Fruit fly (Drosophila melanogaster) whole organism, embryonic: ENCODE data around the gene Muc18B.

Source experiments
- Ada2b ChIP-seq: fragments of 200-800 bp; sonication (Bioruptor generic); IDR thresholded peaks from 2 replicates; pipeline ENCODE4 v1.3.6; 2022; ENCODE audit warnings: missing biosample characterization, missing genetic modification characterization
- Bteb2 ChIP-seq: fragments of 200-800 bp; sonication (Bioruptor generic); optimal IDR thresholded peaks from 2 replicates; lab custom pipeline; 2016; ENCODE audit warnings: missing biosample characterization, missing genetic modification characterization
- CG10462 ChIP-seq: fragments of 200-800 bp; sonication (Bioruptor generic); optimal IDR thresholded peaks from 2 replicates; lab custom pipeline; 2016; ENCODE audit warnings: missing biosample characterization, missing genetic modification characterization
- CG10654 ChIP-seq: fragments of 200-800 bp; sonication (Bioruptor generic); optimal IDR thresholded peaks from 2 replicates; lab custom pipeline; 2016; ENCODE audit warnings: missing biosample characterization, missing genetic modification characterization
- CG11695 ChIP-seq: fragments of 200-800 bp; sonication (Bioruptor generic); IDR thresholded peaks from 3 replicates; pipeline ENCODE4 v1.3.6; 2022; ENCODE audit warnings: missing biosample characterization, missing genetic modification characterization
- CG12104 ChIP-seq: fragments of 200-800 bp; sonication (Bioruptor generic); optimal IDR thresholded peaks from 3 replicates; lab custom pipeline; 2016; ENCODE audit warnings: missing biosample characterization, missing genetic modification characterization
- CG1233 ChIP-seq: fragments of 200-800 bp; sonication (Bioruptor generic); optimal IDR thresholded peaks from 4 replicates; lab custom pipeline; 2018; ENCODE audit warnings: missing biosample characterization, mild to moderate bottlenecking, missing genetic modification characterization
- CG2120 ChIP-seq: fragments of 200-800 bp; sonication (Bioruptor generic); optimal IDR thresholded peaks from 3 replicates; lab custom pipeline; 2016; ENCODE audit warnings: missing biosample characterization, missing genetic modification characterization
- CG34422 ChIP-seq: fragments of 200-800 bp; sonication (Bioruptor generic); IDR thresholded peaks from 3 replicates; pipeline ENCODE4 v1.3.6; 2022; ENCODE audit warnings: missing biosample characterization, missing genetic modification characterization
- CG4617 ChIP-seq: fragments of 200-800 bp; sonication (Bioruptor generic); optimal IDR thresholded peaks from 3 replicates; lab custom pipeline; 2016; ENCODE audit warnings: missing biosample characterization, missing genetic modification characterization, borderline replicate concordance
- CG5180 ChIP-seq: fragments of 200-800 bp; sonication (Bioruptor generic); optimal IDR thresholded peaks from 3 replicates; lab custom pipeline; 2017; ENCODE audit warnings: missing biosample characterization, missing genetic modification characterization, mild to moderate bottlenecking, moderate library complexity, missing genetic modification reagents
- CG5953 ChIP-seq: fragments of 200-800 bp; sonication (Bioruptor generic); IDR thresholded peaks from 2 replicates; pipeline ENCODE4 v1.3.6; 2022; ENCODE audit warnings: missing biosample characterization, missing genetic modification characterization
- CG8388 ChIP-seq: fragments of 200-800 bp; sonication (Bioruptor generic); optimal IDR thresholded peaks from 2 replicates; lab custom pipeline; 2019; ENCODE audit warnings: missing biosample characterization, mild to moderate bottlenecking, missing genetic modification characterization, moderate library complexity
- CG9215 ChIP-seq: fragments of 200-800 bp; sonication (Bioruptor generic); IDR thresholded peaks from 2 replicates; pipeline ENCODE4 v1.3.6; 2022; ENCODE audit warnings: missing biosample characterization, missing genetic modification characterization
- CG9727 ChIP-seq: fragments of 200-800 bp; sonication (Bioruptor generic); optimal IDR thresholded peaks from 3 replicates; lab custom pipeline; 2017; ENCODE audit warnings: missing biosample characterization, mild to moderate bottlenecking, missing genetic modification characterization
- CG9876 ChIP-seq: fragments of 200-800 bp; sonication (Bioruptor generic); optimal IDR thresholded peaks from 2 replicates; lab custom pipeline; 2016; ENCODE audit warnings: missing biosample characterization, missing genetic modification characterization
- Deaf1 ChIP-seq: fragments of 200-800 bp; optimal IDR thresholded peaks from 3 replicates; lab custom pipeline; 2019; ENCODE audit warnings: missing biosample characterization, mild to moderate bottlenecking, missing genetic modification characterization, moderate library complexity
- Doc2 ChIP-seq: fragments of 200-800 bp; sonication (Bioruptor generic); IDR thresholded peaks from 2 replicates; pipeline ENCODE4 v1.3.6; 2022; ENCODE audit warnings: missing biosample characterization, missing genetic modification characterization
- Hey ChIP-seq: fragments of 200-800 bp; sonication (Bioruptor generic); optimal IDR thresholded peaks from 3 replicates; lab custom pipeline; 2018; ENCODE audit warnings: missing biosample characterization, mild to moderate bottlenecking, missing genetic modification characterization
- Hr39 ChIP-seq: fragments of >200 bp; optimal IDR thresholded peaks from 2 replicates; lab custom pipeline; 2017
- Jarid2 ChIP-seq: fragments of 200-800 bp; sonication (Bioruptor generic); optimal IDR thresholded peaks from 3 replicates; lab custom pipeline; 2017; ENCODE audit warnings: mild to moderate bottlenecking, missing biosample characterization, missing genetic modification reagents, missing genetic modification characterization
- MESR4 ChIP-seq: fragments of 200-800 bp; sonication (Bioruptor generic); optimal IDR thresholded peaks from 2 replicates; lab custom pipeline; 2018; ENCODE audit warnings: missing biosample characterization, mild to moderate bottlenecking, missing genetic modification characterization, moderate library complexity
- Med ChIP-seq: fragments of 200-800 bp; sonication (Bioruptor generic); peaks from one replicate; lab custom pipeline; 2016; ENCODE audit warnings: missing biosample characterization, missing genetic modification characterization, mild to moderate bottlenecking, inconsistent platforms, moderate library complexity
- NC2β ChIP-seq: fragments of 200-800 bp; sonication (Bioruptor generic); optimal IDR thresholded peaks from 2 replicates; lab custom pipeline; 2016; ENCODE audit warnings: missing biosample characterization, missing genetic modification characterization
- Nf-YB ChIP-seq: fragments of 200-800 bp; sonication (Bioruptor generic); optimal IDR thresholded peaks from 3 replicates; lab custom pipeline; 2019; ENCODE audit warnings: missing biosample characterization, mild to moderate bottlenecking, missing genetic modification characterization, moderate library complexity
- NfI ChIP-seq: fragments of 200-800 bp; sonication (Bioruptor generic); optimal IDR thresholded peaks from 3 replicates; lab custom pipeline; 2018; ENCODE audit warnings: missing biosample characterization, mild to moderate bottlenecking, missing genetic modification characterization, moderate library complexity
- Oli ChIP-seq: fragments of 200-800 bp; sonication (Bioruptor generic); optimal IDR thresholded peaks from 2 replicates; lab custom pipeline; 2018; ENCODE audit warnings: missing biosample characterization, mild to moderate bottlenecking, missing genetic modification characterization, moderate library complexity
- Pdp1 ChIP-seq, 2 experiments: fragments of 200-800 bp; sonication (Bioruptor generic); optimal IDR thresholded peaks; 3 replicates each; lab custom pipeline; 2016; ENCODE audit warnings: missing biosample characterization in 2 of 2, missing genetic modification characterization in 2 of 2, mild to moderate bottlenecking in 1 of 2, moderate library complexity in 1 of 2
- Sox100B ChIP-seq: fragments of 200-800 bp; sonication (Bioruptor generic); optimal IDR thresholded peaks from 3 replicates; lab custom pipeline; 2018; ENCODE audit warnings: missing biosample characterization, mild to moderate bottlenecking, missing genetic modification characterization
- Sry-δ ChIP-seq: fragments of 200-800 bp; sonication (Bioruptor generic); optimal IDR thresholded peaks from 2 replicates; lab custom pipeline; 2016; ENCODE audit warnings: missing biosample characterization, missing genetic modification characterization
- YL-1 ChIP-seq: fragments of 200-800 bp; sonication (Bioruptor generic); optimal IDR thresholded peaks from 3 replicates; lab custom pipeline; 2017; ENCODE audit warnings: missing biosample characterization, mild to moderate bottlenecking, missing genetic modification characterization
- abd-A ChIP-seq: fragments of 200-800 bp; sonication (Bioruptor generic); optimal IDR thresholded peaks from 3 replicates; lab custom pipeline; 2019; ENCODE audit warnings: missing biosample characterization, mild to moderate bottlenecking, missing genetic modification characterization, moderate library complexity
- al ChIP-seq: fragments of 200-800 bp; sonication (Bioruptor generic); IDR thresholded peaks from 2 replicates; pipeline ENCODE4 v1.3.6; 2022; ENCODE audit warnings: missing biosample characterization, missing genetic modification characterization
- aop ChIP-seq: fragments of 200-800 bp; sonication (Bioruptor generic); IDR thresholded peaks from 2 replicates; pipeline ENCODE4 v1.3.6; 2022; ENCODE audit warnings: missing biosample characterization, missing genetic modification characterization
- bigmax ChIP-seq: fragments of 200-800 bp; sonication (Bioruptor generic); optimal IDR thresholded peaks from 2 replicates; lab custom pipeline; 2018; ENCODE audit warnings: missing biosample characterization, mild to moderate bottlenecking, missing genetic modification characterization
- cg ChIP-seq: fragments of 200-800 bp; sonication (Bioruptor generic); optimal IDR thresholded peaks from 3 replicates; lab custom pipeline; 2019; ENCODE audit warnings: missing biosample characterization, mild to moderate bottlenecking, missing genetic modification characterization, moderate library complexity
- chm ChIP-seq: fragments of 200-800 bp; sonication (Bioruptor generic); IDR thresholded peaks from 2 replicates; pipeline ENCODE4 v1.3.6; 2022; ENCODE audit warnings: missing biosample characterization, missing genetic modification characterization
- fd96Cb ChIP-seq: fragments of 200-800 bp; sonication (Bioruptor generic); optimal IDR thresholded peaks from 2 replicates; lab custom pipeline; 2018; ENCODE audit warnings: missing biosample characterization, mild to moderate bottlenecking, missing genetic modification characterization, moderate library complexity
- fu2 ChIP-seq: fragments of 200-800 bp; sonication (Bioruptor generic); optimal IDR thresholded peaks from 2 replicates; lab custom pipeline; 2016; ENCODE audit warnings: missing biosample characterization, missing genetic modification characterization
- gce ChIP-seq: fragments of 200-800 bp; sonication (Bioruptor generic); IDR thresholded peaks from 3 replicates; pipeline ENCODE4 v1.3.6; 2022; ENCODE audit warnings: missing biosample characterization, missing genetic modification characterization
- grau ChIP-seq: fragments of 200-800 bp; optimal IDR thresholded peaks from 3 replicates; lab custom pipeline; 2019; ENCODE audit warnings: missing biosample characterization, mild to moderate bottlenecking, missing genetic modification characterization, moderate library complexity
- gro ChIP-seq: fragments of 200-800 bp; sonication (Bioruptor generic); optimal IDR thresholded peaks from 2 replicates; lab custom pipeline; 2016; ENCODE audit warnings: missing biosample characterization, missing genetic modification characterization
- gsb-n ChIP-seq: fragments of 200-800 bp; sonication (Bioruptor generic); optimal IDR thresholded peaks from 3 replicates; lab custom pipeline; 2018; ENCODE audit warnings: missing biosample characterization, mild to moderate bottlenecking, missing genetic modification characterization
- pan ChIP-seq, 4 experiments: fragments of >200 bp in 3 of 4; fragments of 200-800 bp in 1 of 4; sonication (Bioruptor generic) in 1 of 4; optimal IDR thresholded peaks in 3 of 4; IDR thresholded peaks in 1 of 4; 2 replicates each; pipeline versions ENCODE4 v1.3.6 to Lab custom; 2017 to 2022; ENCODE audit warnings: missing biosample characterization in 2 of 4, missing genetic modification characterization in 2 of 4, mixed read lengths in 1 of 4
- ro ChIP-seq: fragments of 200-800 bp; sonication (Bioruptor generic); IDR thresholded peaks from 2 replicates; pipeline ENCODE4 v1.3.6; 2022; ENCODE audit warnings: missing biosample characterization, missing genetic modification characterization
- sc ChIP-seq, 3 experiments: fragments of >200 bp in 2 of 3; fragments of 200-800 bp in 1 of 3; sonication (Bioruptor generic) in 1 of 3; optimal IDR thresholded peaks; 2 replicates in 2 of 3; 3 replicates in 1 of 3; lab custom pipeline; 2017; ENCODE audit warnings: mild to moderate bottlenecking in 1 of 3, missing biosample characterization in 1 of 3, missing genetic modification characterization in 1 of 3, missing genetic modification reagents in 1 of 3
- shn ChIP-seq: fragments of 200-800 bp; sonication (Bioruptor generic); optimal IDR thresholded peaks from 3 replicates; lab custom pipeline; 2016; ENCODE audit warnings: missing biosample characterization, missing genetic modification characterization
- tin ChIP-seq: fragments of 200-800 bp; sonication (Bioruptor generic); optimal IDR thresholded peaks from 3 replicates; lab custom pipeline; 2016; ENCODE audit warnings: missing biosample characterization, missing genetic modification characterization
- tna ChIP-seq: fragments of 200-800 bp; sonication (Bioruptor generic); IDR thresholded peaks from 2 replicates; pipeline ENCODE4 v1.3.6; 2022; ENCODE audit warnings: missing biosample characterization, missing genetic modification characterization; ENCODE audit not compliant: partially characterized antibody
- zen ChIP-seq: fragments of 200-800 bp; sonication (Bioruptor generic); optimal IDR thresholded peaks from 3 replicates; lab custom pipeline; 2018; ENCODE audit warnings: missing biosample characterization, mild to moderate bottlenecking, missing genetic modification characterization, moderate library complexity

Muc18B gene

DNA sequence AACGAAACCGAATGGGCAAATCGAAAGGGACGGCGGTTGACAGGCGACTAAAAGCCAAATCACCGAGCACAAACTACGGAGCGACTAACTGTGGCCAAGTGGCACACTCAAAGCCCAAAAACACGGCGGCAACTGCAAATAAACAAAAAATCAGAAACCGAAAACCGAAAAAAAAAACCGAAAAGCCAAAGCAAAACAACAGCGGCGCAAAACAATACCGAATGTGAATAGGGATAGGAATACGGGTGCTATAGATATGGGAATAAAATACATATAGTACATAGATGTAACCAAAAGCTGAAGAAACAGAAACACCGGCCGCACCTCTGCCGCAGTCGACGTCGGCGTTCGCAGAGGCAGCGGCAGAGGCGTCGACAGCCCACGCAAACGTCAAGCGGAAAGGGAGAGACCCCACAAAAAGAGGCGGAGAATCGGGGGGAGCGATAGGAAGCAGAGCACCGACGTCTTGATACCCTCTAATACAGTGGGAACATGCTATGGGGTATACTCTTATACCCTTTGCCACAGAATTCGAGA lies 48.2 kb upstream of the Muc18B start, which contains the start of gene RhoGAP18B (continued):
- TF ChIP-seq Doc2 (GFP tag; lab: Robert Waterston, UW), result no peak
- TF ChIP-seq gsb-n (tag; lab: Kevin White, UChicago), result no peak
- TF ChIP-seq fu2 (GFP tag; lab: Kevin White, UChicago), result no peak
- no peak for TF ChIP-seq CG9876 (GFP tag; lab: Kevin White, UChicago)
- no peak for TF ChIP-seq Hey (tag; lab: Kevin White, UChicago)
- no peak for TF ChIP-seq al (GFP tag; lab: Robert Waterston, UW)
- TF ChIP-seq CG12104 (GFP tag; lab: Kevin White, UChicago), result no peak
- TF ChIP-seq Sox100B (GFP tag; lab: Kevin White, UChicago), result no peak
- no peak for TF ChIP-seq shn
- no peak for TF ChIP-seq ro (GFP tag; lab: Robert Waterston, UW)
- TF ChIP-seq CG11695 (GFP tag; lab: Robert Waterston, UW), result no peak
- TF ChIP-seq NfI, result no peak
- TF ChIP-seq CG4617 (GFP tag; lab: Kevin White, UChicago), result no peak
- TF ChIP-seq Hr39 (lab: Kevin White, UChicago), result no peak
- TF ChIP-seq Jarid2 (GFP tag; lab: Kevin White, UChicago), result no peak
- TF ChIP-seq zen (tag; lab: Kevin White, UChicago), result no peak
- no peak; the same call in 2 of the 3 replicates for TF ChIP-seq CG34422
- no peak for TF ChIP-seq CG10462
- TF ChIP-seq bigmax (GFP tag; lab: Kevin White, UChicago), result no peak
- no peak for TF ChIP-seq CG10654 (GFP tag; lab: Kevin White, UChicago)
- TF ChIP-seq YL-1 (GFP tag; lab: Kevin White, UChicago), result no peak
- TF ChIP-seq MESR4 (GFP tag; lab: Kevin White, UChicago), result no peak
- peak; percentile 17 for TF ChIP-seq cg (GFP tag; lab: Kevin White, UChicago)
- no peak for TF ChIP-seq CG9215 (GFP tag; lab: Robert Waterston, UW)
- no peak for TF ChIP-seq pan (optimal IDR thresholded peaks at IDR 0.05; lab: Kevin White, UChicago)
- TF ChIP-seq pan (GFP tag; optimal IDR thresholded peaks at IDR 0.05 in 1 of 2, IDR thresholded peaks at IDR 0.05 in 1 of 2), result no peak
- no peak for TF ChIP-seq tna (GFP tag; lab: Robert Waterston, UW)
- TF ChIP-seq Oli (tag; lab: Kevin White, UChicago), result no peak
- TF ChIP-seq chm, result no peak
- TF ChIP-seq Nf-YB (GFP tag; lab: Kevin White, UChicago), result no peak
- no peak for TF ChIP-seq grau (tag; lab: Kevin White, UChicago)
- no peak for TF ChIP-seq Ada2b (GFP tag; lab: Robert Waterston, UW)
- TF ChIP-seq Med (GFP tag; lab: Kevin White, UChicago), result peak; percentile 16
- TF ChIP-seq CG5953, result no peak
- TF ChIP-seq CG9727, result no peak
- TF ChIP-seq Deaf1 (tag; lab: Kevin White, UChicago), result peak; percentile 46
- TF ChIP-seq tin (GFP tag; lab: Kevin White, UChicago), result no peak
- TF ChIP-seq Bteb2, result no peak
- TF ChIP-seq CG5180 (GFP tag; lab: Kevin White, UChicago), result no peak
- no peak for TF ChIP-seq CG2120 (GFP tag; lab: Kevin White, UChicago)
- no peak for TF ChIP-seq Sry-δ (GFP tag; lab: Kevin White, UChicago)
- no peak for TF ChIP-seq gce
- TF ChIP-seq CG8388, result no peak
- no peak for TF ChIP-seq sc (optimal IDR thresholded peaks at IDR 0.05; lab: Kevin White, UChicago)
- TF ChIP-seq sc (GFP tag; optimal IDR thresholded peaks at IDR 0.05; lab: Kevin White, UChicago), result no peak
- TF ChIP-seq NC2β (GFP tag; lab: Kevin White, UChicago), result no peak
- TF ChIP-seq Pdp1 (GFP tag; optimal IDR thresholded peaks at IDR 0.05; lab: Kevin White, UChicago), result peak in 1 of 2 experiments; percentile 34
- TF ChIP-seq abd-A (tag; lab: Kevin White, UChicago), result peak; percentile 69
- TF ChIP-seq gro (GFP tag; lab: Kevin White, UChicago), result no peak
- TF ChIP-seq aop (GFP tag; lab: Robert Waterston, UW), result no peak
- no peak for TF ChIP-seq fd96Cb (tag; lab: Kevin White, UChicago)
- no peak for TF ChIP-seq CG1233 (GFP tag; lab: Kevin White, UChicago)
